Worm (Caenorhabditis elegans) whole organism, midembryonic: Measurements from ENCODE around the gene W07G4.1.

Experiments used
- T22C8.4 ChIP-seq: fragments of 200-800 bp; sonication (Bioruptor generic); IDR thresholded peaks from 2 replicates; pipeline ENCODE4 v1.3.6; 2022; ENCODE audit warnings: missing genetic modification characterization, missing compliant biosample characterization
- cog-1 ChIP-seq: sonication (generic microtip); optimal IDR thresholded peaks from 2 replicates; lab custom pipeline; 2016; ENCODE audit warnings: missing genetic modification characterization, missing compliant biosample characterization
- flt-1 ChIP-seq: fragments of 200-800 bp; sonication (Bioruptor generic); IDR thresholded peaks from 2 replicates; pipeline ENCODE4 v1.3.6; 2022; ENCODE audit warnings: missing genetic modification characterization, missing compliant biosample characterization
- klf-2 ChIP-seq: fragments of 200-800 bp; sonication (Bioruptor generic); conservative IDR thresholded peaks from 2 replicates; pipeline ENCODE4 v1.3.6; 2022; ENCODE audit warnings: missing genetic modification reagents, missing genetic modification characterization, missing compliant biosample characterization
- med-1 ChIP-seq: sonication (generic microtip); optimal IDR thresholded peaks from 2 replicates; lab custom pipeline; 2017; ENCODE audit warnings: missing genetic modification characterization, mild to moderate bottlenecking, missing compliant biosample characterization, antibody characterized with exemption, missing genetic modification reagents; ENCODE audit not compliant: insufficient read depth
- ref-1 ChIP-seq: fragments of 200-800 bp; sonication (Bioruptor generic); conservative IDR thresholded peaks from 2 replicates; pipeline ENCODE4 v1.3.6; 2022; ENCODE audit warnings: missing genetic modification reagents, missing genetic modification characterization, missing compliant biosample characterization
- tab-1 ChIP-seq: fragments of 200-800 bp; sonication (Bioruptor generic); IDR thresholded peaks from 2 replicates; pipeline ENCODE4 v1.3.6; 2022; ENCODE audit warnings: missing genetic modification characterization, missing compliant biosample characterization
- ztf-23 ChIP-seq: fragments of 200-800 bp; sonication (Bioruptor generic); IDR thresholded peaks from 2 replicates; pipeline ENCODE4 v1.3.6; 2022; ENCODE audit warnings: missing genetic modification reagents, missing genetic modification characterization, missing compliant biosample characterization
- ztf-29 ChIP-seq: fragments of 200-800 bp; sonication (Bioruptor generic); IDR thresholded peaks from 2 replicates; pipeline ENCODE4 v1.3.6; 2022; ENCODE audit warnings: missing genetic modification reagents, missing genetic modification characterization, missing compliant biosample characterization

- TF ChIP-seq med-1, result no peak
- TF ChIP-seq klf-2 (GFP tag; lab: Robert Waterston, UW), result no peak
- TF ChIP-seq tab-1, result no peak
- no peak for TF ChIP-seq flt-1
- TF ChIP-seq cog-1 (tag; lab: Kevin White, UChicago), result no peak
- no peak for TF ChIP-seq ref-1 (GFP tag; lab: Robert Waterston, UW)
- TF ChIP-seq ztf-29, result no peak
- TF ChIP-seq ztf-23 (GFP tag; lab: Robert Waterston, UW), result no peak
- TF ChIP-seq T22C8.4 (GFP tag; lab: Robert Waterston, UW), result no peak
Measured at ce11 chrV:13049149-13049610, 15.9 kb downstream of the W07G4.1 start, which contains the start of gene W07G4.8.
